Worm (Caenorhabditis elegans) whole organism, L4/young adult: ENCODE data around the gene nhr-119.

Experiments used
- W03F9.2 ChIP-seq: fragments of 150-350 bp; optimal IDR thresholded peaks from 2 replicates; lab custom pipeline; 2014; ENCODE audit warnings: missing biosample characterization, missing genetic modification characterization
- him-1 ChIP-seq: sonication (generic microtip); optimal IDR thresholded peaks from 2 replicates; lab custom pipeline; 2016; ENCODE audit warnings: missing genotype, missing genetic modification reagents, missing genetic modification characterization, missing compliant biosample characterization

DNA sequence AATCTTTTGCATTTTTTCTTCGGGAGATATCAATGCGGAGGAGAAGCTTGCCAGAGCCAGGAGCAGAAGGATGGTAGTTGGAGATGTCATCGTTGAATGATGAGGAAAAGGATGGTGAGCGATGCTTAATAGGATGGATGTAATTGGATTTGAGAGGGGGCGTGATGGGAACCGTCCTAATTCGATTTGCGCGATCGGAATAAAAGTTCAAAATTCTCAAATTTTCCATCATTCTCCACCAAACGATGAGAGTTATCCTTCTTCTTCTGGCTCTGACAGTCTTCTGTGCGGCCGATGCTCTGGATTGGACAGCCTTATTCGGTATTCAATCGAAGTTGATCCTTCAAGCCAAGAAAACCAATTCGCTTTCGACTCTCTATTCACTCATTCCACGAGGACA lies 23.8 kb upstream of the nhr-119 start, which contains the start of the genes K12H6.4 and K12H6.9:
- no peak for TF ChIP-seq him-1 (tag; lab: Kevin White, UChicago)
- TF ChIP-seq W03F9.2 (tag; lab: Kevin White, UChicago): no peak
